Worm (Caenorhabditis elegans): ENCODE data around the gene mpdu-1.

The mpdu-1 gene

ce11 chrV:8383716-8384115, 24.8 kb upstream of the mpdu-1 start, which contains the start of gene F52E1.14:
F52E1.14 (plus strand) TSS chrV:8383922.
- TF ChIP-seq B0310.2 (tag; optimal IDR thresholded peaks at IDR 0.05) (no peak), scrt-1 (GFP tag; IDR thresholded peaks at IDR 0.05) (no peak), tbx-11 (GFP tag; IDR thresholded peaks at IDR 0.05) (no peak), sea-1 (GFP tag; conservative IDR thresholded peaks at IDR 0.05) (no peak)

ce11 chrV:8380076-8380475, 21.1 kb upstream of the mpdu-1 start:
- TF ChIP-seq sea-1 (GFP tag; conservative IDR thresholded peaks at IDR 0.05): no peak
- TF ChIP-seq B0310.2 (tag; optimal IDR thresholded peaks at IDR 0.05): no peak
- no peak for TF ChIP-seq ama-1 (optimal IDR thresholded peaks at IDR 0.05)
- no peak for TF ChIP-seq ceh-13 (GFP tag; optimal IDR thresholded peaks at IDR 0.05)
- TF ChIP-seq ceh-36 (tag; optimal IDR thresholded peaks at IDR 0.05): no peak

DNA sequence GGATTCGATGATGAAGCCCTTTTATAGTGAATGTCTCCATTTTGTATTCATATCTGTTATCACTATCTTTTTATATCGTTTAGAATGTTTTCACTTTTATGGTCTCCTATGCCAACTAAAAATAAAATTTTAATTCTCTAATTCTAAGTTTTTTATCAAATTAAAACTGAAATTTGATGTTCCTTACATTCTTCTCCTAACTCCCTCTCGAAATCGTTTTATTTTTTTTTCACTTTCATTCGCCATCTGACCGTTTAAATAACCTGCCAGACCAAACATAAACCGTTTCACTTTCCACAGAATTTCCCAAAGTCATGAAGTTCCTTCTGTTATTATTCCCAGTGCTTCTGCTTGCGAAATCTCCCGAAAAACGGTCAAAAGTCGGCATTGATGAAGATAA, 20.2 kb upstream of the mpdu-1 start, which contains the start of gene F52E1.5:
Gene F52E1.5 (plus strand): TSS at position 301 of the 400 bp plus-strand sequence.
- TF ChIP-seq sea-1 (GFP tag; conservative IDR thresholded peaks at IDR 0.05) (no peak), hmbx-1 (tag; optimal IDR thresholded peaks at IDR 0.05) (no peak), ceh-13 (GFP tag; optimal IDR thresholded peaks at IDR 0.05) (no peak), tra-4 (tag; optimal IDR thresholded peaks at IDR 0.05) (no peak), pes-1 (GFP tag; IDR thresholded peaks at IDR 0.05) (no peak), flt-1 (GFP tag; IDR thresholded peaks at IDR 0.05) (no peak), tbx-37 (GFP tag; conservative IDR thresholded peaks at IDR 0.05) (no peak)

- TF ChIP-seq scrt-1 (GFP tag; IDR thresholded peaks at IDR 0.05) (no peak), ets-7 (tag; optimal IDR thresholded peaks at IDR 0.05) (no peak)
Measured at ce11 chrV:8375849-8376248, 16.9 kb upstream of the mpdu-1 start, which contains the start of gene F38E1.3. F38E1.3 (plus strand) TSS chrV:8376149.

DNA sequence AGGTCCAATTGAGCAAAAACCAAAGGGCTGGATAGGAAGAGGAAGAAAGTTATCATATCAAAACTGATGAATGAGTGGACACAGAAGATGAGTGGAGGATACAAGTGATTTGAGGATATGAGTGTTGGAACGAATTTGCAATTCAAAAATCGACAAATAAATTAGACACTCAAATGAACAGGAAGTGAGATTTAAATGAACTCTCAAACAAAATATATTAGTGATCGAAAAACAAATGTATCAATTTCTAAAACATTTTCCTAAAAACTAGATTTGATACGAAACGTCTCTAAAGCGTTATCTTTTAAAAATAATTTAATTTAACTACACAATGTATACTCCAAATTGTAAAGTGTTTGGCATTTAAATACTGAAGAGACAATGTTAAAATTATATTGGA, 16.5 kb upstream of the mpdu-1 start, which contains the start of gene F38E1.10:
Gene F38E1.10 (minus strand): TSS at position 101 of the 400 bp plus-strand sequence.
- TF ChIP-seq hnd-1 (tag; optimal IDR thresholded peaks at IDR 0.05): no peak
- no peak for TF ChIP-seq ama-1 (optimal IDR thresholded peaks at IDR 0.05)
- no peak for TF ChIP-seq aly-1 (tag; optimal IDR thresholded peaks at IDR 0.05)
- no peak for TF ChIP-seq pes-1 (GFP tag; IDR thresholded peaks at IDR 0.05)
- TF ChIP-seq flt-1 (GFP tag; IDR thresholded peaks at IDR 0.05): no peak
- TF ChIP-seq ceh-36 (tag; optimal IDR thresholded peaks at IDR 0.05): no peak
- TF ChIP-seq B0310.2 (tag; optimal IDR thresholded peaks at IDR 0.05): no peak
- TF ChIP-seq scrt-1 (GFP tag; IDR thresholded peaks at IDR 0.05): no peak
- TF ChIP-seq hmbx-1 (tag; optimal IDR thresholded peaks at IDR 0.05): no peak
- no peak for TF ChIP-seq tbx-37 (GFP tag; conservative IDR thresholded peaks at IDR 0.05)
- TF ChIP-seq sea-1 (GFP tag; conservative IDR thresholded peaks at IDR 0.05): no peak

DNA sequence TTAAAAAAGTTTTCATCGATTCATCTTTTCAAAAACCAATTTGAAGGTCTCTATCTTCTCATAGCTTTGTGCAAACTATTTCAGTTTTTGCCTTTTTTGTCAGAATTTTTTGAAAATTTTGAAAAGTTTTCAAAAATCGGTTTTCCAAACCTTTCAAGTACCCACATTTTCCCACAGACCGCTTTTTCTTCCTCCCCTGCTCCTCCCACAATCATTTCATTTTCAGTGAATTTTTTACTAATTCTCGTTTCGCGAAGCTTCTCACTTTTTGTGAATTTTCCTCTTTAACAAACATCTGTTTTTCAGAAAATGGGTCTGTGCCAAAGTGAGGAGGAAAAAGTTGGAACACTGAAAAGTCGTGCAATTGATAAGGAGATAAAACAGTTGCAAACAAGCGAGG, 11.7 kb upstream of the mpdu-1 start, which contains the start of gene gpa-2:
Gene gpa-2 (plus strand): TSS at position 301 of the 400 bp plus-strand sequence.
- no peak for TF ChIP-seq ama-1 (optimal IDR thresholded peaks at IDR 0.05)

ce11 chrV:8359792-8360191, 829 bp upstream of the mpdu-1 start, which contains the start of gene F38E1.6:
F38E1.6 (plus strand) TSS chrV:8360092.
- no peak for TF ChIP-seq sea-1 (GFP tag; conservative IDR thresholded peaks at IDR 0.05)

- TF ChIP-seq sea-1 (GFP tag; conservative IDR thresholded peaks at IDR 0.05): no peak
- TF ChIP-seq flt-1 (GFP tag; IDR thresholded peaks at IDR 0.05): no peak
- TF ChIP-seq ceh-36 (tag; optimal IDR thresholded peaks at IDR 0.05): no peak
- no peak for TF ChIP-seq F13C5.2 (tag; optimal IDR thresholded peaks at IDR 0.05)
- TF ChIP-seq tbx-11 (GFP tag; IDR thresholded peaks at IDR 0.05): no peak
- TF ChIP-seq hmbx-1 (tag; optimal IDR thresholded peaks at IDR 0.05): no peak
- no peak for TF ChIP-seq ama-1 (optimal IDR thresholded peaks at IDR 0.05)
- no peak for TF ChIP-seq tbx-37 (GFP tag; conservative IDR thresholded peaks at IDR 0.05)
Measured at ce11 chrV:8358702-8359101, 261 bp downstream of the mpdu-1 start.

DNA sequence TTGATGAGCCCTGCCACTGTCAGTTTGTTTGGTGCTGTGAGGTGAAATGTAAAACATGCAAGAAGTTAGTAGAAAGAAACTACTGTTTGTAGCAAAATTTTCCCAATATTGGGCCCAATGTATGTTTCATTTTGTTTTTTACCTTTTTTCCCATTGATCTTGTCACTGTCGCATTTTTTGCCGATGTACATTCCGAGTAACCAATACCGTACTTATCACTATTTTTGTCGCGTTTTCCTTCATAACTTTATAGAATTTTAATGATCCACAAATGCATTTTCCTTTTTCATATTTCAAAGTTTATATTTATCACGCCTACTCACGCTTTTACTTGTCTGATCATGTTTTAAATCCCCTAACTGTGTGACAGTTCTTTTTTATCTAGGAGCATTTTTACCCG, 1.2 kb downstream of the mpdu-1 start:
- TF ChIP-seq hmbx-1 (tag; optimal IDR thresholded peaks at IDR 0.05) (no peak), sea-1 (GFP tag; conservative IDR thresholded peaks at IDR 0.05) (no peak), ceh-13 (GFP tag; optimal IDR thresholded peaks at IDR 0.05) (no peak), ama-1 (optimal IDR thresholded peaks at IDR 0.05) (no peak), aly-1 (tag; optimal IDR thresholded peaks at IDR 0.05) (no peak), B0310.2 (tag; optimal IDR thresholded peaks at IDR 0.05) (no peak), pes-1 (GFP tag; IDR thresholded peaks at IDR 0.05) (no peak), ceh-36 (tag; optimal IDR thresholded peaks at IDR 0.05) (no peak), tbx-11 (GFP tag; IDR thresholded peaks at IDR 0.05) (no peak), hmg-4 (GFP tag; optimal IDR thresholded peaks at IDR 0.05) (no peak), hnd-1 (tag; optimal IDR thresholded peaks at IDR 0.05) (no peak), F13C5.2 (tag; optimal IDR thresholded peaks at IDR 0.05) (no peak), ets-7 (tag; optimal IDR thresholded peaks at IDR 0.05) (no peak), tbx-37 (GFP tag; conservative IDR thresholded peaks at IDR 0.05) (no peak), flt-1 (GFP tag; IDR thresholded peaks at IDR 0.05) (no peak), tra-4 (tag; optimal IDR thresholded peaks at IDR 0.05) (no peak)
